Fruit fly (Drosophila melanogaster) whole organism, embryonic: ENCODE data around the gene CG10208.

ENCODE experiments used
- B-H2 ChIP-seq: fragments of 200-800 bp; sonication (Bioruptor generic); optimal IDR thresholded peaks from 2 replicates; lab custom pipeline; 2018; ENCODE audit warnings: missing biosample characterization, mild to moderate bottlenecking, missing genetic modification characterization
- Blimp-1 ChIP-seq: fragments of 200-800 bp; sonication (Bioruptor generic); optimal IDR thresholded peaks from 3 replicates; lab custom pipeline; 2018; ENCODE audit warnings: missing biosample characterization, missing genetic modification characterization, mild to moderate bottlenecking, moderate library complexity, missing genetic modification reagents
- C15 ChIP-seq: fragments of 200-800 bp; sonication (Bioruptor generic); IDR thresholded peaks from 3 replicates; pipeline ENCODE4 v1.3.6; 2022; ENCODE audit warnings: missing biosample characterization, missing genetic modification characterization
- CG10543 ChIP-seq: fragments of 200-800 bp; sonication (Bioruptor generic); optimal IDR thresholded peaks from 3 replicates; lab custom pipeline; 2017; ENCODE audit warnings: missing biosample characterization, mild to moderate bottlenecking, missing genetic modification characterization, moderate library complexity
- CG12219 ChIP-seq: fragments of 200-800 bp; sonication (Bioruptor generic); optimal IDR thresholded peaks from 3 replicates; lab custom pipeline; 2018; ENCODE audit warnings: missing biosample characterization, mild to moderate bottlenecking, missing genetic modification characterization
- CG12659 ChIP-seq: fragments of 200-800 bp; sonication (Bioruptor generic); optimal IDR thresholded peaks from 3 replicates; lab custom pipeline; 2017; ENCODE audit warnings: mild to moderate bottlenecking, missing biosample characterization, missing genetic modification reagents, missing genetic modification characterization
- CG13296 ChIP-seq: fragments of 200-800 bp; sonication (Bioruptor generic); optimal IDR thresholded peaks from 3 replicates; lab custom pipeline; 2018; ENCODE audit warnings: missing biosample characterization, mild to moderate bottlenecking, missing genetic modification characterization
- CG14965 ChIP-seq: fragments of 200-800 bp; sonication (Bioruptor generic); optimal IDR thresholded peaks from 2 replicates; lab custom pipeline; 2016; ENCODE audit warnings: missing biosample characterization, missing genetic modification characterization, borderline replicate concordance
- CG15011 ChIP-seq: fragments of 200-800 bp; sonication (Bioruptor generic); optimal IDR thresholded peaks from 3 replicates; lab custom pipeline; 2018; ENCODE audit warnings: missing biosample characterization, mild to moderate bottlenecking, missing genetic modification characterization
- CG15269 ChIP-seq: fragments of 200-800 bp; sonication (Bioruptor generic); optimal IDR thresholded peaks from 2 replicates; lab custom pipeline; 2018; ENCODE audit warnings: missing biosample characterization, mild to moderate bottlenecking, missing genetic modification characterization, moderate library complexity
- CG16779 ChIP-seq: fragments of 200-800 bp; sonication (Bioruptor generic); IDR thresholded peaks from 2 replicates; pipeline ENCODE4 v1.3.6; 2022; ENCODE audit warnings: missing biosample characterization, missing genetic modification characterization
- CG17385 ChIP-seq: fragments of 200-800 bp; sonication (Bioruptor generic); optimal IDR thresholded peaks from 3 replicates; lab custom pipeline; 2018; ENCODE audit warnings: missing biosample characterization, mild to moderate bottlenecking, missing genetic modification characterization
- CG18011 ChIP-seq: fragments of 200-800 bp; sonication (Bioruptor generic); optimal IDR thresholded peaks from 2 replicates; lab custom pipeline; 2017; ENCODE audit warnings: missing biosample characterization, missing genetic modification characterization, mild to moderate bottlenecking, moderate library complexity, missing genotype
- CG18619 ChIP-seq: fragments of 200-800 bp; sonication (Bioruptor generic); optimal IDR thresholded peaks from 3 replicates; lab custom pipeline; 2017; ENCODE audit warnings: missing biosample characterization, mild to moderate bottlenecking, missing genetic modification characterization
- CG2678 ChIP-seq: fragments of 200-800 bp; sonication (Bioruptor generic); optimal IDR thresholded peaks from 3 replicates; lab custom pipeline; 2019; ENCODE audit warnings: missing biosample characterization, mild to moderate bottlenecking, missing genetic modification characterization, moderate library complexity
- CG2712 ChIP-seq: fragments of 200-800 bp; optimal IDR thresholded peaks from 3 replicates; lab custom pipeline; 2019; ENCODE audit warnings: missing biosample characterization, mild to moderate bottlenecking, missing genetic modification characterization, moderate library complexity
- CG3995 ChIP-seq: fragments of 200-800 bp; sonication (Bioruptor generic); optimal IDR thresholded peaks from 3 replicates; lab custom pipeline; 2016; ENCODE audit warnings: missing biosample characterization, missing genetic modification characterization
- CG4328 ChIP-seq: fragments of 200-800 bp; sonication (Bioruptor generic); optimal IDR thresholded peaks from 3 replicates; lab custom pipeline; 2017; ENCODE audit warnings: missing biosample characterization, missing genetic modification reagents, missing genetic modification characterization
- CG6765 ChIP-seq: fragments of 200-800 bp; sonication (Bioruptor generic); optimal IDR thresholded peaks from 3 replicates; lab custom pipeline; 2017; ENCODE audit warnings: missing biosample characterization, mild to moderate bottlenecking, missing genetic modification characterization
- CG7786 ChIP-seq: fragments of 200-800 bp; sonication (Bioruptor generic); optimal IDR thresholded peaks from 2 replicates; lab custom pipeline; 2016; ENCODE audit warnings: missing biosample characterization, missing genetic modification characterization
- CG7987 ChIP-seq: fragments of 200-800 bp; sonication (Bioruptor generic); optimal IDR thresholded peaks from 2 replicates; lab custom pipeline; 2018; ENCODE audit warnings: missing biosample characterization, mild to moderate bottlenecking, missing genetic modification characterization, moderate library complexity
- CoRest ChIP-seq: fragments of 200-800 bp; sonication (Bioruptor generic); optimal IDR thresholded peaks from 3 replicates; lab custom pipeline; 2018; ENCODE audit warnings: missing biosample characterization, mild to moderate bottlenecking, missing genetic modification characterization, moderate library complexity
- Elba2 ChIP-seq: fragments of 200-800 bp; sonication (Bioruptor generic); optimal IDR thresholded peaks from 3 replicates; lab custom pipeline; 2016; ENCODE audit warnings: missing biosample characterization, missing genetic modification characterization
- Ets97D ChIP-seq: fragments of 200-800 bp; sonication (Bioruptor generic); optimal IDR thresholded peaks from 3 replicates; lab custom pipeline; 2016; ENCODE audit warnings: missing biosample characterization, missing genetic modification characterization
- Hey ChIP-seq: fragments of 200-800 bp; sonication (Bioruptor generic); optimal IDR thresholded peaks from 3 replicates; lab custom pipeline; 2018; ENCODE audit warnings: missing biosample characterization, mild to moderate bottlenecking, missing genetic modification characterization
- Kr ChIP-seq: fragments of 200-800 bp; sonication (Bioruptor generic); optimal IDR thresholded peaks from 2 replicates; lab custom pipeline; 2017; ENCODE audit warnings: missing biosample characterization, mild to moderate bottlenecking, missing genetic modification characterization
- MTF-1 ChIP-seq: fragments of 200-800 bp; sonication (Bioruptor generic); optimal IDR thresholded peaks from 2 replicates; lab custom pipeline; 2018; ENCODE audit warnings: missing biosample characterization, mild to moderate bottlenecking, missing genetic modification characterization, borderline replicate concordance
- Sin3A ChIP-seq: fragments of >200 bp; optimal IDR thresholded peaks from 2 replicates; lab custom pipeline; 2018
- Xrp1 ChIP-seq: fragments of 200-800 bp; sonication (Bioruptor generic); IDR thresholded peaks from 2 replicates; pipeline ENCODE4 v1.3.6; 2022; ENCODE audit warnings: missing biosample characterization, missing genetic modification characterization
- cg ChIP-seq: fragments of 200-800 bp; sonication (Bioruptor generic); optimal IDR thresholded peaks from 3 replicates; lab custom pipeline; 2019; ENCODE audit warnings: missing biosample characterization, mild to moderate bottlenecking, missing genetic modification characterization, moderate library complexity
- cwo ChIP-seq: fragments of 200-800 bp; sonication (Bioruptor generic); optimal IDR thresholded peaks from 3 replicates; lab custom pipeline; 2017; ENCODE audit warnings: missing biosample characterization, missing genetic modification characterization, mild to moderate bottlenecking, moderate library complexity, missing genetic modification reagents
- dimm ChIP-seq: fragments of 200-800 bp; sonication (Bioruptor generic); IDR thresholded peaks from 2 replicates; pipeline ENCODE4 v1.3.6; 2022; ENCODE audit warnings: missing biosample characterization, missing genetic modification characterization
- eve ChIP-seq, 2 experiments: fragments of >200 bp; optimal IDR thresholded peaks; 2 replicates each; lab custom pipeline; 2017; ENCODE audit warnings: missing biosample characterization in 2 of 2, missing genetic modification characterization in 2 of 2
- eyg ChIP-seq: fragments of 200-800 bp; sonication (Bioruptor generic); optimal IDR thresholded peaks from 3 replicates; lab custom pipeline; 2016; ENCODE audit warnings: missing biosample characterization, missing genetic modification characterization
- insv ChIP-seq, 2 experiments: fragments of 200-800 bp; sonication (Bioruptor generic); optimal IDR thresholded peaks; 3 replicates each; lab custom pipeline; 2016 to 2018; ENCODE audit warnings: missing biosample characterization in 2 of 2, missing genetic modification characterization in 2 of 2
- lilli ChIP-seq: fragments of 200-800 bp; sonication (Bioruptor generic); optimal IDR thresholded peaks from 3 replicates; lab custom pipeline; 2016; ENCODE audit warnings: missing biosample characterization, missing genetic modification characterization
- nau ChIP-seq: fragments of 200-800 bp; sonication (Bioruptor generic); optimal IDR thresholded peaks from 3 replicates; lab custom pipeline; 2017; ENCODE audit warnings: missing biosample characterization, mild to moderate bottlenecking, missing genetic modification characterization, missing genetic modification reagents
- odd ChIP-seq: fragments of 200-800 bp; sonication (Bioruptor generic); optimal IDR thresholded peaks from 2 replicates; lab custom pipeline; 2017; ENCODE audit warnings: missing biosample characterization, mild to moderate bottlenecking, missing genetic modification characterization
- pfk ChIP-seq: fragments of 200-800 bp; sonication (Bioruptor generic); optimal IDR thresholded peaks from 2 replicates; lab custom pipeline; 2018; ENCODE audit warnings: missing biosample characterization, mild to moderate bottlenecking, missing genetic modification characterization, moderate library complexity
- psq ChIP-seq: fragments of 200-800 bp; sonication (Bioruptor generic); optimal IDR thresholded peaks from 2 replicates; lab custom pipeline; 2017; ENCODE audit warnings: missing biosample characterization, missing genetic modification characterization
- sd ChIP-seq: fragments of 200-800 bp; sonication (Bioruptor generic); optimal IDR thresholded peaks from 3 replicates; lab custom pipeline; 2018; ENCODE audit warnings: missing biosample characterization, mild to moderate bottlenecking, missing genetic modification characterization, moderate library complexity
- tio ChIP-seq: fragments of 200-800 bp; sonication (Bioruptor generic); optimal IDR thresholded peaks from 2 replicates; lab custom pipeline; 2017; ENCODE audit warnings: missing biosample characterization, missing genetic modification characterization, inconsistent platforms
- tll ChIP-seq, 2 experiments: fragments of 200-800 bp in 1 of 2; fragments of >200 bp in 1 of 2; sonication (Bioruptor generic) in 1 of 2; optimal IDR thresholded peaks; 2 replicates each; lab custom pipeline; 2017 to 2019; ENCODE audit warnings: missing biosample characterization in 2 of 2, missing genetic modification characterization in 2 of 2, mild to moderate bottlenecking in 1 of 2, moderate library complexity in 1 of 2
- tna ChIP-seq: fragments of 200-800 bp; sonication (Bioruptor generic); IDR thresholded peaks from 2 replicates; pipeline ENCODE4 v1.3.6; 2022; ENCODE audit warnings: missing biosample characterization, missing genetic modification characterization; ENCODE audit not compliant: partially characterized antibody
- vfl ChIP-seq: fragments of 200-800 bp; sonication (Bioruptor generic); optimal IDR thresholded peaks from 2 replicates; lab custom pipeline; 2016; ENCODE audit warnings: missing biosample characterization, missing genetic modification characterization
- vnd ChIP-seq: fragments of 200-800 bp; sonication (Bioruptor generic); IDR thresholded peaks from 3 replicates; pipeline ENCODE4 v1.3.6; 2022; ENCODE audit warnings: missing biosample characterization, missing genetic modification characterization; ENCODE audit not compliant: partially characterized antibody

CG10208 gene

dm6 chr3R:23729632-23730471 is 44.1 kb downstream of the CG10208 start (continued):
- no peak for TF ChIP-seq B-H2 (GFP tag; lab: Kevin White, UChicago)
- TF ChIP-seq CG3995 (GFP tag; lab: Kevin White, UChicago), result no peak
- no peak for TF ChIP-seq Sin3A (lab: Kevin White, UChicago)
- TF ChIP-seq CG2712 (tag; lab: Kevin White, UChicago), result no peak
- peak; percentile 60 for TF ChIP-seq vnd
- peak; percentile 92 for TF ChIP-seq sd
- TF ChIP-seq tna (GFP tag; lab: Robert Waterston, UW), result peak; percentile 81
- TF ChIP-seq CoRest (tag; lab: Kevin White, UChicago), result peak; percentile 59

DNA sequence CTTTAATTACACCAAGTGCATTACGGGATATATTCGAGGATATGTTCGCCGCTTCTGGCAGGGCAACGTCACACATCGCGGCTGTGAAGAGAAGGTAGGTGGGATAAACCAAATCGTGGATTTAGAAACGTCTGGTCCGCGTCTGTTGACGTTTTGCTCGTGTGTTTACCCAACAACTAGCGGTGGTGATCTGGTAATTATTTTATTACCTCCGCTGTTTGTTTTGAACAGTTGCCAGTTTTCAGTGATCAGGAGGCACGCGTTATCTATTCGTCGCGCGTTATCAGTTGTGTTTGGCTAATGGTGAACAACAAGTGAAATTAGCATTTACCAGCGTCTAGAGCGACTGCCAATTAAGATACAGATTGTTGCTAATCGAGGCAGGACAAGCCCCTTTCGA is 44.9 kb downstream of the CG10208 start:
- TF ChIP-seq cwo, result peak; percentile 27
- no peak for TF ChIP-seq cg (GFP tag; lab: Kevin White, UChicago)
- TF ChIP-seq CG13296 (GFP tag; lab: Kevin White, UChicago), result peak; percentile 81
- TF ChIP-seq insv (GFP tag; optimal IDR thresholded peaks at IDR 0.05; lab: Kevin White, UChicago), result peak in 1 of 2 experiments; percentile 27
- peak; percentile 34 for TF ChIP-seq CG7786 (GFP tag; lab: Kevin White, UChicago)
- no peak for TF ChIP-seq Ets97D (GFP tag; lab: Kevin White, UChicago)
- TF ChIP-seq CG15011 (GFP tag; lab: Kevin White, UChicago), result peak; percentile 24
- peak; percentile 38 for TF ChIP-seq nau (GFP tag; lab: Kevin White, UChicago)
- TF ChIP-seq dimm (GFP tag; lab: Robert Waterston, UW), result no peak
- peak; percentile 54 for TF ChIP-seq CG18619 (GFP tag; lab: Kevin White, UChicago)
- TF ChIP-seq CG18011 (GFP tag; lab: Kevin White, UChicago), result no peak
- peak; percentile 64 for TF ChIP-seq odd
- peak; percentile 89 for TF ChIP-seq CG10543 (GFP tag; lab: Kevin White, UChicago)
- TF ChIP-seq CG3995 (GFP tag; lab: Kevin White, UChicago), result peak; percentile 16
- TF ChIP-seq CG14965, result no peak
- TF ChIP-seq pfk (GFP tag; lab: Kevin White, UChicago), result peak; percentile 69
- TF ChIP-seq Elba2 (GFP tag; lab: Kevin White, UChicago), result no peak
- TF ChIP-seq C15 (GFP tag; lab: Robert Waterston, UW), result no peak
- peak; percentile 54 for TF ChIP-seq CG4328 (GFP tag; lab: Kevin White, UChicago)
- TF ChIP-seq tll (GFP tag; optimal IDR thresholded peaks at IDR 0.05; lab: Kevin White, UChicago), result peak in 1 of 2 experiments; percentile 74
- TF ChIP-seq lilli, result no peak
- TF ChIP-seq CG7987 (GFP tag; lab: Kevin White, UChicago), result peak; percentile 65
- no peak for TF ChIP-seq CG16779
- TF ChIP-seq vfl, result peak; percentile 3
- peak; percentile 60 for TF ChIP-seq MTF-1 (GFP tag; lab: Kevin White, UChicago)
- TF ChIP-seq CG2678 (tag; lab: Kevin White, UChicago), result peak; percentile 67
- TF ChIP-seq Blimp-1 (GFP tag; lab: Kevin White, UChicago), result peak; percentile 14
- peak; percentile 35 for TF ChIP-seq eyg (GFP tag; lab: Kevin White, UChicago)
- peak; percentile 69 for TF ChIP-seq CG6765 (GFP tag; lab: Kevin White, UChicago)
- TF ChIP-seq Xrp1 (GFP tag; lab: Robert Waterston, UW), result peak; percentile 53; the same call in 1 of the 2 replicates
- peak; percentile 27 for TF ChIP-seq CG15269 (tag; lab: Kevin White, UChicago)
- no peak for TF ChIP-seq Kr (GFP tag; lab: Kevin White, UChicago)
- TF ChIP-seq psq (GFP tag; lab: Kevin White, UChicago), result no peak
- TF ChIP-seq Hey (tag; lab: Kevin White, UChicago), result peak; percentile 57
- TF ChIP-seq CG12219, result peak; percentile 45
- peak; percentile 29 for TF ChIP-seq CG12659 (GFP tag; lab: Kevin White, UChicago)
- TF ChIP-seq CG17385 (GFP tag; lab: Kevin White, UChicago), result peak; percentile 45
- TF ChIP-seq tio (GFP tag; lab: Kevin White, UChicago), result no peak
- no peak for TF ChIP-seq eve (GFP tag; optimal IDR thresholded peaks at IDR 0.05; lab: Kevin White, UChicago)
